Worm (Caenorhabditis elegans) whole organism, L4/young adult: ENCODE measurements around the gene math-39.
"Not testable (repeated sequence)": the region's sequence is repeated elsewhere in the genome, so short reads cannot be mapped to it uniquely, and the experiment has no call there.

Experiments
- W03F9.2 ChIP-seq: fragments of 150-350 bp; optimal IDR thresholded peaks from 2 replicates; lab custom pipeline; 2014; ENCODE audit warnings: missing biosample characterization, missing genetic modification characterization
- dao-5 ChIP-seq: sonication (generic microtip); optimal IDR thresholded peaks from 2 replicates; lab custom pipeline; 2016; ENCODE audit warnings: missing genotype, missing genetic modification characterization, moderate library complexity, missing compliant biosample characterization
- him-1 ChIP-seq: sonication (generic microtip); optimal IDR thresholded peaks from 2 replicates; lab custom pipeline; 2016; ENCODE audit warnings: missing genotype, missing genetic modification reagents, missing genetic modification characterization, missing compliant biosample characterization

Gene math-39

DNA sequence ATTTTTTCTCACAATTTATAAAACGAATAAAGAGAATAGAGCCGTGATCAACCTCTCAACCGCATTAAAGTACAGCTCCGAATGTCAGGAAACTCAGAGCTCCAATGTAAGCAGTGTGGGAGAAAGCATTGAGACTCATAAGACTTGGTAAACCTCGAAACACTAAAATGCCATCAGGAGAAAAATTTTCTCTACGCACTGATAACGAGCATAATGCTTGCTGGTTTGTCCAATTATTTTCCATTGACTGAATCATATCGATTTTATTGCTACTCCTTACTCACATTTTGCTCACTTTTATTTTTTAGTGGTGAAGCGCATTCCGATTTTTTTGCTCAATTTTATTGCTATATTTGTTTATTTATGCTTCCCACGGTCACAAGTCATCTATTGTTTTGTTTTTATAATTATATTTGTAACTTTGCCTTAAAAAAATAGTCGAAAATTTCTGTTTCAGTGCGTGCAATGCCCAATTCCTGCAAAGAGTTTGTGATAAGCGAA lies 1.9 kb upstream of the math-39 start, which contains the start of gene math-40:
math-40 (plus strand) TSS at position 451 of the 501 bp plus-strand sequence.
- TF ChIP-seq dao-5 (no peak), W03F9.2 (no peak), him-1 (tag; lab: Kevin White, UChicago) (no peak)

DNA sequence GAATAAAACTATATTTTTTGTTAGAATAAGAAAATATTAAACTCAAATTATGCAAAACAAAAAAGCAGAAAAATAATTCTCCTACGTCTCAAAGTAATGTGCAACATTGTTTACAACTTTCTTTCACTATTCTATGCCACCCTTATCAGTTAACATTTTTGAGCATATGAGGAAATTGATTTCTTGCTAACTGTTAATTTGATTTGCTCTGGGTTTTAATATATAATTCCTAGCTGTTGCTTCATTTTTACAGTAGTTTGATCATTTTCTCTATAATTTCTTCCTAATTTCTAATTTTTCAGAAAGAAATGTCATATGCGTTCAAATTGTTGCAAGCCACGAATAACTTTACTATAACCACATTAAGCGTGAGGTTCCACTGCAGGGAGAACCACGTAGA lies 4.1 kb downstream of the math-39 start, which contains the start of gene T08E11.1:
T08E11.1 (plus strand) TSS at position 301 of the 400 bp plus-strand sequence.
- TF ChIP-seq him-1 (tag; lab: Kevin White, UChicago) (no peak), dao-5 (no peak), W03F9.2 (no peak)

DNA sequence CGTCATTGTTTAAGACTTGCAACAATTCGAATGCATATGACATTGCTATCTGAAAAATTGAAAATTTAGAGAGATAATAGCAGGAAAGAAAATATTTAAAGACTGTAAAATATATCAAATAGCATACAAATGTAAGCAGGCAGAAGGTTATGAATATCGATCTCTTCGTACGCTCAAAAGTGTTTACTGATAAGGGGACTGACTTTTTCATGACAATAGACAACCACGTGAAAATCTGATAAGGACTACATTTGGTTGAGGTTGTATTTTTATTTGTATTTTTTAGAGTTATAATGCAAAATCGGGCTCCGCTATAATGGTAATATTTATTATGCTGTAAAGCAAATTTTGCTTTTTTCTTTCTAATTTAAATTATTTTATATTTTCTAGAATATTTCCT lies 10.8 kb downstream of the math-39 start, which contains the start of the genes C52E2.5 and C52E2.4:
C52E2.5 (minus strand) TSS at position 43 of the 400 bp plus-strand sequence.
C52E2.4 (plus strand) TSS at position 252 of the 400 bp plus-strand sequence.
- no peak for TF ChIP-seq him-1 (tag; lab: Kevin White, UChicago)
- no peak for TF ChIP-seq dao-5
- TF ChIP-seq W03F9.2: no peak

DNA sequence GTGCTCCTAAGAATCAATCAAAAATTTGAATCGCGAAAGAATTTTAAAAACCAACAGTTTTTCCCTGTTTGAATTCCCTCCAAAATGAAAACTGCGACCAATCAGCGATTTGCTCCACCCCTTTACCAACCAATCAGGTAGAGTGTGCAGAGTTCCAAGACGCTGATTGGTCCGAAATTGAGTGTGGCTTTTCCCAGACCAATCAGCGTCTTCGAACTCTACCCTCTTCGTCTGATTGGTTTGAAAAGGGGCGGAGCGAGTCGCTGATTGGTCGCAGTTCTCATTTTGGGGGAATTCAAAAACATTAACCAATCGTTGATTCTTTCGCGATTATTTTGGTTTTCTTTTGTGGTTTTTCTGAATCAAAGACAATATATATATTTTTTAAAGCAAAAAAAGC lies 12.4 kb downstream of the math-39 start:
- TF ChIP-seq him-1 (tag; lab: Kevin White, UChicago) (no peak), W03F9.2 (no peak), dao-5 (no peak)

DNA sequence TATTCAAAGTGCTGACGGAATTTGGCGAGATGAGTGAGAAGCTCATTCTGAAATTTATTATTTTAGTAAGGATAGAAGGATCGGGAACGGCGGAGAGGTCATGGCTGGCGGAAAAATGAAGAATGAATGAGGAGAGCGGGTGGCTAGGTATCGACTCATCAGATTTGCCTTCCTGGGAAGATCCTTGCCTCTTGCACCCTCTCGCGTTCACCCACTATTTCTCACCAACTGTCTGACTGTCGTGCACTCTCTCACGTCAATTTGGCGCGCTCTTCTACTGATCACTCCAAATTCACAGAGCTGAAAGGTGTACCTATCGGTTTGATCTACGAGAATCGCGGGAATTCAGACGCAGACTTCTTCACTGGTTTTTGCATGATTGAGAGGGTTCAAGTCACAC lies 16.0 kb downstream of the math-39 start, which contains the start of gene fbxb-97:
fbxb-97 (minus strand) TSS at position 53 of the 400 bp plus-strand sequence.
- TF ChIP-seq W03F9.2 (no peak), him-1 (tag; lab: Kevin White, UChicago) (no peak), dao-5 (no peak)

DNA sequence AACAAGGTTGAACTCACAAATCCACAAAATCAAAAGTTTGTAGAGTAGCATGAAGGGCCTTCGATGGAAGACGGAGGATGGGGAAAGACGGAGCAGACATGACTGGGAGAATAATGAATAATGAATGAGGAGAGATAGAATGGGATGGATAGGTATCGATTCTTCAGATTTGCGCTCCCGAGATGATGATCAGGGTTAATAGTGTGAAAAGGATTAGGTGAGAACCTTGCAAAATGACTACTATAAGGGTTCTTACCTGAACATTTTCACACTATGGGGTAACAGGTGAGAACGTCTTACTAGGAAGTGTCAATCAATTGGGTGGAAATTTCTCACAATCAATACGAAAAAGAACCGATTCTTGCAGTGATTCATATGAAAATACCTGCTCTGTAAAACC lies 18.2 kb downstream of the math-39 start, which contains the start of gene fbxb-96:
fbxb-96 (minus strand) TSS at position 101 of the 400 bp plus-strand sequence.
- TF ChIP-seq dao-5 (no peak), him-1 (tag; lab: Kevin White, UChicago) (no peak), W03F9.2 (no peak)

DNA sequence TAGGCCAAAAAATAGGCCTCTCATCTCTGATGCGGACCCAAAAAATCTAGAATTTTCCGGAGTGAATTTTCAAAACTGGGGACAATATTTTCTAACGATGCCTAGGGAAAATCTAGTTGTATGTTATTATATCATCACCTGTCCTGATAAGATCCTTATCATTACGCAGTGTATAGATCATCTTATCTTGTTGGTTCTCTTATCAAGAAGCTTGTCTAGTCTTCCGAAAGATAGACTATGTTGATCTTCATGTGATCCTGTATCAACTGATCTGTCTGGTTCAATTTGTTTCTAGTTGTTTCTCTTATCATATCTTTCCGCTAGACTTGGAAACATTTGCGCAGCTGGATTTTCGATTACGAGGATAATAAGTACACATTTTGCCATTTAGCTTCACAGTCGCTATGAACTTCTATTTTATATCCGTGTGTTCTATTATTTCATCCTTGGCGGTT lies 18.7 kb downstream of the math-39 start, which contains the start of gene C52E2.3:
C52E2.3 (plus strand) TSS at position 405 of the 455 bp plus-strand sequence.
- no peak for TF ChIP-seq dao-5
- TF ChIP-seq W03F9.2: no peak
- TF ChIP-seq him-1 (tag; lab: Kevin White, UChicago): no peak

DNA sequence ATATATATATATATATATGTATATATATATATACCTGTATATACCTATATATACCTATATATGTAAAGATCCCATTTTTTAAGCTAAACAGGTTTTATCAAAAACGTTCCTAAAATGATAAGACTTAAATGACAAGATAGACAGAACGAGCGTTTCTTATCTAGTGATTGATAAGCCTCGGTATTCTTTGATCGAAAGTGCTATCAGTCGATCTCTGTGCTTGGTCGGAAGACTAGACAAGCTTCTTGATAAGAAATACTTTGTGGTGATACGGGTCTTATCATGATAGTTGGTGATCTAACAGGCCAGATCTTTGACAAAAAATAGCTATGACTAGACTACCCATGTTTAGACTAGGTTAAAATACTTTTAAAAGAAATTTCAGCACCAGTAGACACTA lies 19.6 kb downstream of the math-39 start:
- TF ChIP-seq W03F9.2 (no peak), dao-5 (no peak), him-1 (tag; lab: Kevin White, UChicago) (no peak)

DNA sequence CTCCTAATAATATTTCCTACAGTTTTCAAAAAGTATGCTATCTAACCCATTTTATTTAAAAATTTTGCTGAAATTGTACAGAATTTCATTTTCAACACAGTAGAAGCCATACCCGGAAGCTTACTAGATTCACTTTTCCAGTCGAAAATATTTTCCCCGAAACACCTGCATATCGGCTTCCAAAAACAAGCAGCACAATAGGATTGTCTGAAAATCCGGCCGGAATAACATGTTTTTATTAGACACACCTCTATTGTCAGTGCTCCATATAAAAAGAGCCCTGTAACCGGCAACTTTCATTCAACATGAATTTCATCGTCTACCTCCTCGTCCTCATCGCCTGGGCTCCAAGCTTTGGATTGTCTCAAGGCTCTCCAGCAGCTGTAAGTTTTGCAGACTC lies 20.4 kb downstream of the math-39 start, which contains the start of gene C52E2.2:
C52E2.2 (plus strand) TSS at position 301 of the 400 bp plus-strand sequence.
- TF ChIP-seq W03F9.2 (no peak), him-1 (tag; lab: Kevin White, UChicago) (no peak), dao-5 (no peak)

DNA sequence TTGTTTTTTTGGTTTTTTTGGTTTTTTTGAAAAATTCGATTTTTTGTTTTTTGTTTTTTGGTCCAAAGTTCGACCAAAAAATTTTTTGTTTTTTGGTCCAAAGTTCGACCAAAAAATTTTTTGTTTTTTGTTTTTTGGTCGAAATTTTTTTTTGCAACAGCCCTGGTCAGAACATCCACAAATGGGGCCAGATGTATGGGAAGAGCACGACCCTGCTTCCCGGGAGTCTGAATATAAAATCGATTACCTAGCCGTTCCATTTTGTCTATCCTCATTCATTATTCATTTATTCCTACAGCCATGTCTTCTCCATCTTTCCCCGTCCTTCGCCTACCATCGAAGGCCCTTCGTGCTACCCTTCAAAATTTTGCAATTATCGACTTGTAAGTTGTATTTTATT lies 22.0 kb downstream of the math-39 start, which contains the start of gene fbxb-95:
fbxb-95 (plus strand) TSS at position 301 of the 400 bp plus-strand sequence.
- not testable (repeated sequence) for TF ChIP-seq W03F9.2; dao-5; him-1 (tag; lab: Kevin White, UChicago)

DNA sequence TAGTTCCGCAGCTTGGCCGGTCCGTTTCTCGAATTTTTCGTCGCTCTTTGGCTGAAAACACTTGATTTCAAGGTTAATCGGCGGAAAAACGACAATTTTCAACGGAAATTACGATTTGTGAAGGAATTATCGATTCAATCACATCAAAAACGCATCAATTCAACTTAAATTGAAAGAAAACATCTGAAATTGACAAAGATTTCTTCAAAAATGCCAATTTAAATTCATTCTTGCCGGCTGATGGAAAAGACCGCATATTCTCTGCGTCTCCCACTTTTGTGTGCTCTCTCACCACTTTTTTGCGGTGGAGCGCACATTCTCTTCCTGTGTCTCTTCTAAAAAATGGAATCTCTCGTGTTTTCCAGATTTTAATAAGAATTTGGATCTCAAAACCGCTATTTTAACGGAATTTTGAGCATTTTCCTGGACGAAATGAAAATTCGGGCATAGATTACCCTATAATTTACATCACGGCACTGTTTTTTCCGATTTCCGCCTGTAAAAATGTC lies 29.2 kb downstream of the math-39 start, which contains the start of gene C16C4.18:
C16C4.18 (minus strand) TSS at position 51 of the 509 bp plus-strand sequence.
- TF ChIP-seq dao-5; W03F9.2; him-1 (tag; lab: Kevin White, UChicago): not testable (repeated sequence)

DNA sequence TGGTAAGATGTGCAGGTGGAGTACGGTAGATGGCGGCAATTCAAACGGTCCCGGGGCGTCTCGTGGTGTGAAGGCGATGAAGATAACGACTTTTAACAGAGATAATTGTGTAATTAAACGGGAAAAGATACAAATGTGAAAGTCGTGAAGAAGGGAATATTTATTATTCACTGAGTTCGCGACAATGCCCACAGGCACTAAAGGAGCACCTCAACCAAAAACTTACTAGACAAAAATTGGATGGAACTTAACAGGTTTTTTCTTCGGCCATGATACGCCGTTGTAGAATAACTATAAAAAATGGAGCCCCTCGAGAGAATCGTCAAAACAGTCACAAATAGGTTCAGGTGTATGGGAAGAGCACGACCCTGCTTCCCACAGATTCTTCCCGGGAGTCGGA lies 30.2 kb downstream of the math-39 start, which contains the start of gene fbxb-98:
fbxb-98 (plus strand) TSS at position 301 of the 400 bp plus-strand sequence.
- not testable (repeated sequence) for TF ChIP-seq him-1 (tag; lab: Kevin White, UChicago); dao-5; W03F9.2

DNA sequence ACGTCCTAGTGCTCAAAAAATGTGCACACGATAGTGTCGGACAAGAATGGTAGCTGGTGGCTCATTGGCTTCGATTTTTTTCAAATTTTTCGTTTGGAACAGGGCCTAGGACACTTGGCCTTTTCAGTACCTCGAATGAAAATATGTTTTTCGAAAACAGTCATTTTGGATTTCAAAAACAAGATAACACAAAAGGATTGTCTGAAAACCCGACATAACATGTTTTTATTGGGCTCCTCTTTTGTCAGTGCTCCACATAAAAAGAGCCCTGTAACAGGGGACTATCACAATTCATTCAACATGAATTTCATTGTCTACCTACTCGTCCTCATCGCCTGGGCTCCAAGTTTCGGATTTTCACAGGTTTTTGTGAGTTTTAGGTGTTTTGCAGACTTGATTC lies 32.1 kb downstream of the math-39 start, which contains the start of gene C16C4.17:
C16C4.17 (plus strand) TSS at position 301 of the 400 bp plus-strand sequence.
- TF ChIP-seq dao-5: no peak
- TF ChIP-seq him-1 (tag; lab: Kevin White, UChicago): no peak
- no peak for TF ChIP-seq W03F9.2

DNA sequence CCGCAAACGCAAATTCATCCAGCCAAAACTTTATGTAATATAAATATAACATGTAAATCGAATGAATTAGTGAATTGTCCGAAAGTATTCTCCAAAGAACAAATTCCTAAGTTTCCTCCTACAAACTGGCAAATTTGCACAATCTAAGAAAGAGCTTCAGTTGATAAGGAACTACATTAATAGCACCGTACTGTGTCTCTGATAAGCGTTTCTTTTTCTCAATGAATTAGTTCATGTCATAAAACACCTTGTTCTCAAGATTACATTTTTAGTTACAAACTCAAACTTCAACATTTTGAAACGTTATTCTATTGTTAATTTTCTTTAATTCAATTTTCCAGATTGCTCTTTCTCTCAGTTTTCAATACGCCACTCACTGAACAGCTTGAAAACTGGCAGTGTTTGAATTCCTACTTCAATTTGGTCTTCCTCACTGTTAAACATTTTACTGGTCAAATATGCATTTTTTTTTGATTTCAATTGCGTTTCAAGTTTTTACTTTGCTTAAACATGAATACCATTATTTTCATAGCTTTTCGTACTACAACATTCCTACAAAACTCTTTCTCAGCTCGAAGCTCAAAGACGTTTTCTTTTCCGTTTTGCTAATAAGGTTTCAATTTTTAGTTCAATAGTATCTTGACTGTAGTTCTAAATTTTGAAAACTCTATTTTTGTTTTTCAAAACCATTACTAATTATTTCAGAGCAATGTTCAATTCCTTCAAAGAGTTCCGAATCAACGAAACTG lies 33.7 kb downstream of the math-39 start, which contains the start of gene math-15:
math-15 (plus strand) TSS at position 699 of the 749 bp plus-strand sequence.
- TF ChIP-seq W03F9.2: no peak
- TF ChIP-seq him-1 (tag; lab: Kevin White, UChicago): no peak
- no peak for TF ChIP-seq dao-5
